Worm (Caenorhabditis elegans) whole organism, young adult: ENCODE measurements around the gene C08E3.15.

ENCODE experiments used
- B0019.2 ChIP-seq: fragments of 200-800 bp; sonication (Bioruptor generic); conservative IDR thresholded peaks from 2 replicates; pipeline ENCODE4 v1.3.6; 2022; ENCODE audit warnings: missing genetic modification reagents, missing genetic modification characterization, missing compliant biosample characterization
- D2030.7 ChIP-seq: fragments of 200-800 bp; sonication (Bioruptor generic); IDR thresholded peaks from 2 replicates; pipeline ENCODE4 v1.3.6; 2022; ENCODE audit warnings: missing genetic modification reagents, missing genetic modification characterization, missing compliant biosample characterization
- F10E7.11 ChIP-seq: sonication (generic microtip); optimal IDR thresholded peaks from 2 replicates; lab custom pipeline; 2017; ENCODE audit warnings: mild to moderate bottlenecking, missing genetic modification characterization, moderate library complexity, missing compliant biosample characterization
- F23B12.7 ChIP-seq: sonication (generic microtip); optimal IDR thresholded peaks from 2 replicates; lab custom pipeline; 2017; ENCODE audit warnings: missing genetic modification characterization, mild to moderate bottlenecking, missing compliant biosample characterization, antibody characterized with exemption, moderate library complexity; ENCODE audit not compliant: insufficient read depth
- F39B2.1 ChIP-seq: fragments of 200-800 bp; sonication (Bioruptor generic); IDR thresholded peaks from 2 replicates; pipeline ENCODE4 v1.3.6; 2022; ENCODE audit warnings: missing genetic modification reagents, missing genetic modification characterization, missing compliant biosample characterization
- F49E8.2 ChIP-seq: sonication (generic microtip); optimal IDR thresholded peaks from 3 replicates; lab custom pipeline; 2017; ENCODE audit warnings: missing genetic modification characterization, mild to moderate bottlenecking, missing compliant biosample characterization, antibody characterized with exemption, moderate library complexity; ENCODE audit not compliant: insufficient read depth
- F52B5.7 ChIP-seq: sonication (generic microtip); optimal IDR thresholded peaks from 2 replicates; lab custom pipeline; 2016; ENCODE audit warnings: mild to moderate bottlenecking, missing genetic modification characterization, missing compliant biosample characterization
- K11D2.4 ChIP-seq: fragments of 200-800 bp; sonication (Bioruptor generic); IDR thresholded peaks from 2 replicates; pipeline ENCODE4 v1.3.6; 2022; ENCODE audit warnings: missing genetic modification reagents, missing genetic modification characterization, missing compliant biosample characterization
- K12H6.12 ChIP-seq: fragments of 200-800 bp; sonication (Bioruptor generic); optimal IDR thresholded peaks from 2 replicates; lab custom pipeline; 2018; ENCODE audit warnings: mild to moderate bottlenecking, missing genetic modification characterization, missing compliant biosample characterization
- Y53G8AR.9 ChIP-seq: fragments of 200-800 bp; sonication (Bioruptor generic); conservative IDR thresholded peaks from 2 replicates; pipeline ENCODE4 v1.3.6; 2022; ENCODE audit warnings: missing genetic modification reagents, missing genetic modification characterization, missing compliant biosample characterization
- atf-7 ChIP-seq: sonication (generic microtip); optimal IDR thresholded peaks from 2 replicates; lab custom pipeline; 2017; ENCODE audit warnings: mild to moderate bottlenecking, missing genetic modification characterization, missing compliant biosample characterization
- attf-3 ChIP-seq: fragments of 200-800 bp; sonication (Bioruptor generic); conservative IDR thresholded peaks from 2 replicates; pipeline ENCODE4 v1.3.6; 2022; ENCODE audit warnings: missing genetic modification reagents, missing genetic modification characterization, missing compliant biosample characterization
- attf-5 ChIP-seq: fragments of 200-800 bp; sonication (Bioruptor generic); optimal IDR thresholded peaks from 2 replicates; lab custom pipeline; 2018; ENCODE audit warnings: mild to moderate bottlenecking, missing genetic modification characterization, missing compliant biosample characterization
- attf-6 ChIP-seq: fragments of 200-800 bp; sonication (Bioruptor generic); IDR thresholded peaks from 2 replicates; pipeline ENCODE4 v1.3.6; 2022; ENCODE audit warnings: missing genetic modification reagents, missing genetic modification characterization, missing compliant biosample characterization
- bed-2 ChIP-seq: fragments of 200-800 bp; sonication (Bioruptor generic); IDR thresholded peaks from 2 replicates; pipeline ENCODE4 v1.3.6; 2022; ENCODE audit warnings: missing genetic modification reagents, missing genetic modification characterization, missing compliant biosample characterization
- ccch-3 ChIP-seq: fragments of 200-800 bp; sonication (Bioruptor generic); optimal IDR thresholded peaks from 2 replicates; lab custom pipeline; 2018; ENCODE audit warnings: mild to moderate bottlenecking, missing genetic modification characterization, missing compliant biosample characterization
- cebp-2 ChIP-seq: fragments of 200-800 bp; sonication (Bioruptor generic); IDR thresholded peaks from 2 replicates; pipeline ENCODE4 v1.3.6; 2022; ENCODE audit warnings: missing genetic modification characterization, missing compliant biosample characterization
- ceh-40 ChIP-seq: fragments of 200-800 bp; sonication (Bioruptor generic); IDR thresholded peaks from 2 replicates; pipeline ENCODE4 v1.3.6; 2022; ENCODE audit warnings: missing genetic modification characterization, missing compliant biosample characterization
- ceh-79 ChIP-seq: sonication (generic microtip); optimal IDR thresholded peaks from 2 replicates; lab custom pipeline; 2017; ENCODE audit warnings: mild to moderate bottlenecking, missing genetic modification characterization, missing compliant biosample characterization
- ceh-91 ChIP-seq: fragments of 200-800 bp; sonication (Bioruptor generic); IDR thresholded peaks from 2 replicates; pipeline ENCODE4 v1.3.6; 2022; ENCODE audit warnings: missing genetic modification reagents, missing genetic modification characterization, missing compliant biosample characterization
- chd-7 ChIP-seq: sonication (generic microtip); optimal IDR thresholded peaks from 2 replicates; lab custom pipeline; 2016; ENCODE audit warnings: mild to moderate bottlenecking, missing genetic modification characterization, moderate library complexity, missing compliant biosample characterization
- dox-1 ChIP-seq: fragments of 200-800 bp; sonication (Bioruptor generic); IDR thresholded peaks from 2 replicates; pipeline ENCODE4 v1.3.6; 2022; ENCODE audit warnings: missing genetic modification reagents, missing genetic modification characterization, missing compliant biosample characterization
- dpff-1 ChIP-seq: sonication (generic microtip); optimal IDR thresholded peaks from 2 replicates; lab custom pipeline; 2017; ENCODE audit warnings: mild to moderate bottlenecking, missing genetic modification characterization, missing compliant biosample characterization
- egrh-3 ChIP-seq: fragments of 200-800 bp; sonication (Bioruptor generic); IDR thresholded peaks from 2 replicates; pipeline ENCODE4 v1.3.6; 2022; ENCODE audit warnings: missing genetic modification reagents, missing genetic modification characterization, missing compliant biosample characterization
- hmg-1.2 ChIP-seq: fragments of 200-800 bp; sonication (Bioruptor generic); IDR thresholded peaks from 2 replicates; pipeline ENCODE4 v1.3.6; 2022; ENCODE audit warnings: missing genetic modification reagents, missing genetic modification characterization, missing compliant biosample characterization
- lag-1 ChIP-seq: fragments of 200-800 bp; sonication (Bioruptor generic); IDR thresholded peaks from 2 replicates; pipeline ENCODE4 v1.3.6; 2022; ENCODE audit warnings: missing genetic modification reagents, missing genetic modification characterization, missing compliant biosample characterization
- let-607 ChIP-seq, 2 experiments: fragments of 200-800 bp in 1 of 2; sonication (Bioruptor generic) in 1 of 2; sonication (generic microtip) in 1 of 2; optimal IDR thresholded peaks; 2 replicates each; lab custom pipeline; 2016 to 2018; ENCODE audit warnings: mild to moderate bottlenecking in 2 of 2, missing compliant biosample characterization in 2 of 2, missing genetic modification characterization in 2 of 2, moderate library complexity in 2 of 2, missing genotype in 1 of 2
- lin-35 ChIP-seq, 3 experiments: fragments of 150-350 bp in 2 of 3; sonication (generic microtip) in 1 of 3; optimal IDR thresholded peaks; 2 replicates each; lab custom pipeline; 2014 to 2018; ENCODE audit warnings: missing biosample characterization in 3 of 3, missing genetic modification characterization in 3 of 3, missing genetic modification reagents in 3 of 3
- lsl-1 ChIP-seq: fragments of 200-800 bp; sonication (Bioruptor generic); optimal IDR thresholded peaks from 2 replicates; lab custom pipeline; 2018; ENCODE audit warnings: mild to moderate bottlenecking, missing genetic modification characterization, moderate library complexity, missing compliant biosample characterization
- madf-3 ChIP-seq: fragments of 200-800 bp; sonication (Bioruptor generic); IDR thresholded peaks from 2 replicates; pipeline ENCODE4 v1.3.6; 2022; ENCODE audit warnings: missing genetic modification reagents, missing genetic modification characterization, missing compliant biosample characterization
- madf-8 ChIP-seq: fragments of 200-800 bp; sonication (Bioruptor generic); conservative IDR thresholded peaks from 2 replicates; pipeline ENCODE4 v1.3.6; 2022; ENCODE audit warnings: missing genetic modification reagents, missing genetic modification characterization, missing compliant biosample characterization
- mel-28 ChIP-seq: sonication (generic microtip); optimal IDR thresholded peaks from 2 replicates; lab custom pipeline; 2016; ENCODE audit warnings: borderline replicate concordance, mild to moderate bottlenecking, missing genetic modification characterization, missing compliant biosample characterization
- nhr-120 ChIP-seq: fragments of 200-800 bp; sonication (Bioruptor generic); IDR thresholded peaks from 2 replicates; pipeline ENCODE4 v1.3.6; 2022; ENCODE audit warnings: missing genetic modification characterization, missing compliant biosample characterization
- nhr-80 ChIP-seq: sonication (generic microtip); optimal IDR thresholded peaks from 2 replicates; lab custom pipeline; 2016; ENCODE audit warnings: missing genetic modification characterization, missing compliant biosample characterization
- snpc-1.3 ChIP-seq: sonication (generic microtip); optimal IDR thresholded peaks from 2 replicates; lab custom pipeline; 2017; ENCODE audit warnings: missing genetic modification characterization, mild to moderate bottlenecking, missing compliant biosample characterization, antibody characterized with exemption, moderate library complexity, missing genotype, missing genetic modification reagents; ENCODE audit not compliant: insufficient read depth
- snpc-3.4 ChIP-seq: sonication (generic microtip); optimal IDR thresholded peaks from 2 replicates; lab custom pipeline; 2017; ENCODE audit warnings: missing genetic modification characterization, mild to moderate bottlenecking, missing compliant biosample characterization, antibody characterized with exemption, moderate library complexity, missing genotype, missing genetic modification reagents
- sptf-2 ChIP-seq: fragments of 200-800 bp; sonication (Bioruptor generic); optimal IDR thresholded peaks from 2 replicates; lab custom pipeline; 2018; ENCODE audit warnings: mild to moderate bottlenecking, missing genetic modification characterization, missing compliant biosample characterization
- tbp1 ChIP-seq: fragments of 200-800 bp; sonication (Bioruptor generic); optimal IDR thresholded peaks from 2 replicates; lab custom pipeline; 2018; ENCODE audit warnings: mild to moderate bottlenecking, missing genetic modification characterization, missing compliant biosample characterization
- tbx-9 ChIP-seq: sonication (generic microtip); optimal IDR thresholded peaks from 2 replicates; lab custom pipeline; 2016; ENCODE audit warnings: borderline replicate concordance, missing genetic modification characterization, inconsistent platforms, missing compliant biosample characterization
- tlf-1 ChIP-seq: fragments of 200-800 bp; sonication (Bioruptor generic); optimal IDR thresholded peaks from 2 replicates; lab custom pipeline; 2018; ENCODE audit warnings: mild to moderate bottlenecking, missing genetic modification characterization, missing compliant biosample characterization
- zfh-2 ChIP-seq: fragments of 200-800 bp; sonication (Bioruptor generic); conservative IDR thresholded peaks from 2 replicates; pipeline ENCODE4 v1.3.6; 2022; ENCODE audit warnings: missing genetic modification reagents, missing genetic modification characterization, missing compliant biosample characterization
- ztf-28 ChIP-seq: fragments of 200-800 bp; sonication (Bioruptor generic); IDR thresholded peaks from 2 replicates; pipeline ENCODE4 v1.3.6; 2022; ENCODE audit warnings: missing genetic modification reagents, missing genetic modification characterization, missing compliant biosample characterization

Gene C08E3.15

ce11 chrII:1663516-1663915 is 35.8 kb upstream of the C08E3.15 start, which contains the start of gene duxl-1:
Gene duxl-1 (plus strand): TSS chrII:1663699.
- TF ChIP-seq nhr-80 = peak; percentile 57
- TF ChIP-seq Y53G8AR.9 (GFP tag; lab: Robert Waterston, UW) = no peak
- no peak for TF ChIP-seq chd-7 (tag; lab: Kevin White, UChicago)
- no peak for TF ChIP-seq attf-3 (GFP tag; lab: Robert Waterston, UW)
- no peak for TF ChIP-seq F49E8.2 (tag; lab: Kevin White, UChicago)
- TF ChIP-seq ztf-28 (GFP tag; lab: Robert Waterston, UW) = no peak
- TF ChIP-seq ceh-79 = no peak
- TF ChIP-seq B0019.2 (GFP tag; lab: Robert Waterston, UW) = no peak
- TF ChIP-seq ccch-3 (GFP tag; lab: Kevin White, UChicago) = no peak
- TF ChIP-seq atf-7 = peak; percentile 90
- no peak for TF ChIP-seq D2030.7
- no peak for TF ChIP-seq ceh-91
- no peak for TF ChIP-seq sptf-2 (GFP tag; lab: Kevin White, UChicago)
- peak; percentile 15 for TF ChIP-seq tbp1
- TF ChIP-seq tbx-9 = no peak
- TF ChIP-seq lag-1 = no peak
- no peak for TF ChIP-seq attf-6 (GFP tag; lab: Robert Waterston, UW)
- TF ChIP-seq madf-8 (GFP tag; lab: Robert Waterston, UW) = no peak
- TF ChIP-seq attf-5 (GFP tag; lab: Kevin White, UChicago) = peak; percentile 61
- no peak for TF ChIP-seq F23B12.7 (tag; lab: Kevin White, UChicago)
- peak; percentile 22; the same call in 1 of the 2 replicates for TF ChIP-seq dox-1 (GFP tag; lab: Robert Waterston, UW)
- TF ChIP-seq lin-35 (GFP tag; optimal IDR thresholded peaks at IDR 0.05; lab: Kevin White, UChicago) = no peak
- TF ChIP-seq dpff-1 (tag; lab: Kevin White, UChicago) = no peak
- TF ChIP-seq K11D2.4 (GFP tag; lab: Robert Waterston, UW) = no peak
- no peak for TF ChIP-seq zfh-2
- no peak for TF ChIP-seq tlf-1
- no peak for TF ChIP-seq F10E7.11
- no peak for TF ChIP-seq egrh-3 (GFP tag; lab: Robert Waterston, UW)
- TF ChIP-seq F52B5.7 = no peak
- TF ChIP-seq let-607 (tag; optimal IDR thresholded peaks at IDR 0.05; lab: Kevin White, UChicago) = peak in 1 of 2 experiments; percentile 3
- TF ChIP-seq madf-3 = no peak
- TF ChIP-seq F39B2.1 (GFP tag; lab: Robert Waterston, UW) = no peak
- TF ChIP-seq K12H6.12 (tag; lab: Kevin White, UChicago) = no peak
- TF ChIP-seq hmg-1.2 = peak; percentile 53; the same call in 1 of the 2 replicates
- TF ChIP-seq ceh-40 (GFP tag; lab: Robert Waterston, UW) = no peak
- no peak for TF ChIP-seq snpc-1.3 (tag; lab: Kevin White, UChicago)
- no peak for TF ChIP-seq lsl-1 (GFP tag; lab: Kevin White, UChicago)
- TF ChIP-seq bed-2 (GFP tag; lab: Robert Waterston, UW) = no peak
- TF ChIP-seq cebp-2 (GFP tag; lab: Robert Waterston, UW) = no peak
- TF ChIP-seq nhr-120 (GFP tag; lab: Robert Waterston, UW) = no peak
- TF ChIP-seq mel-28 (tag; lab: Kevin White, UChicago) = no peak
- TF ChIP-seq snpc-3.4 (tag; lab: Kevin White, UChicago) = no peak
